Fruit fly (Drosophila melanogaster) whole organism, prepupa: ENCODE data around the gene Ten-a.

Source experiments
- Blimp-1 ChIP-seq: fragments of 200-800 bp; sonication (Bioruptor generic); optimal IDR thresholded peaks from 3 replicates; lab custom pipeline; 2017; ENCODE audit warnings: missing biosample characterization, missing genetic modification characterization, mild to moderate bottlenecking, moderate library complexity, missing genetic modification reagents
- CG10631 ChIP-seq: fragments of 200-800 bp; sonication (Bioruptor generic); optimal IDR thresholded peaks from 2 replicates; lab custom pipeline; 2016; ENCODE audit warnings: missing biosample characterization, missing genetic modification characterization
- CG10669 ChIP-seq: fragments of 200-800 bp; sonication (Bioruptor generic); optimal IDR thresholded peaks from 3 replicates; lab custom pipeline; 2018; ENCODE audit warnings: missing biosample characterization, mild to moderate bottlenecking, missing genetic modification characterization, moderate library complexity
- CG11294 ChIP-seq: fragments of 200-800 bp; sonication (Bioruptor generic); IDR thresholded peaks from 2 replicates; pipeline ENCODE4 v1.3.6; 2022; ENCODE audit warnings: missing biosample characterization, missing genetic modification characterization
- CG11762 ChIP-seq: fragments of 200-800 bp; sonication (Bioruptor generic); optimal IDR thresholded peaks from 3 replicates; lab custom pipeline; 2016; ENCODE audit warnings: missing biosample characterization, missing genetic modification characterization; ENCODE audit not compliant: insufficient read depth
- CG11902 ChIP-seq: fragments of 200-800 bp; sonication (Bioruptor generic); optimal IDR thresholded peaks from 3 replicates; lab custom pipeline; 2016; ENCODE audit warnings: missing biosample characterization, missing genetic modification characterization
- CG15336 ChIP-seq: fragments of 200-800 bp; sonication (Bioruptor generic); IDR thresholded peaks from 2 replicates; pipeline ENCODE4 v1.3.6; 2022; ENCODE audit warnings: missing biosample characterization, missing genetic modification characterization
- CG3032 ChIP-seq: fragments of 200-800 bp; optimal IDR thresholded peaks from 2 replicates; lab custom pipeline; 2019; ENCODE audit warnings: missing biosample characterization, mild to moderate bottlenecking, missing genetic modification characterization, moderate library complexity
- CG31627 ChIP-seq: fragments of 200-800 bp; sonication (Bioruptor generic); optimal IDR thresholded peaks from 3 replicates; lab custom pipeline; 2016; ENCODE audit warnings: missing biosample characterization, missing genetic modification characterization
- CG32006 ChIP-seq: fragments of 200-800 bp; sonication (Bioruptor generic); optimal IDR thresholded peaks from 3 replicates; lab custom pipeline; 2017; ENCODE audit warnings: missing biosample characterization, mild to moderate bottlenecking, missing genetic modification characterization
- CG3919 ChIP-seq: fragments of 200-800 bp; sonication (Bioruptor generic); optimal IDR thresholded peaks from 3 replicates; lab custom pipeline; 2016; ENCODE audit warnings: missing biosample characterization, missing genetic modification characterization
- CG6163 ChIP-seq: fragments of 200-800 bp; sonication (Bioruptor generic); IDR thresholded peaks from 3 replicates; pipeline ENCODE4 v1.3.6; 2022; ENCODE audit warnings: missing biosample characterization, missing genetic modification characterization
- CG6808 ChIP-seq: fragments of 200-800 bp; sonication (Bioruptor generic); optimal IDR thresholded peaks from 3 replicates; lab custom pipeline; 2017; ENCODE audit warnings: missing biosample characterization, missing genetic modification characterization, mild to moderate bottlenecking, moderate library complexity, missing genetic modification reagents
- CG6854 ChIP-seq: fragments of 200-800 bp; sonication (Bioruptor generic); optimal IDR thresholded peaks from 2 replicates; lab custom pipeline; 2017; ENCODE audit warnings: missing biosample characterization, mild to moderate bottlenecking, missing genetic modification characterization
- CG7368 ChIP-seq: fragments of 200-800 bp; sonication (Bioruptor generic); optimal IDR thresholded peaks from 3 replicates; lab custom pipeline; 2016; ENCODE audit warnings: missing biosample characterization, missing genetic modification characterization
- CG8319 ChIP-seq: fragments of 200-800 bp; sonication (Bioruptor generic); optimal IDR thresholded peaks from 3 replicates; lab custom pipeline; 2016; ENCODE audit warnings: missing biosample characterization, missing genetic modification characterization
- CG8632 ChIP-seq: fragments of 200-800 bp; sonication (Bioruptor generic); optimal IDR thresholded peaks from 3 replicates; lab custom pipeline; 2016; ENCODE audit warnings: missing biosample characterization, missing genetic modification characterization
- Eip78C ChIP-seq: fragments of 200-800 bp; sonication (Bioruptor generic); peaks from one replicate; lab custom pipeline; 2016; ENCODE audit warnings: missing biosample characterization, missing genetic modification characterization
- Eip93F ChIP-seq: fragments of 200-800 bp; sonication (Bioruptor generic); optimal IDR thresholded peaks from 2 replicates; lab custom pipeline; 2016; ENCODE audit warnings: missing biosample characterization, mild to moderate bottlenecking, missing genetic modification characterization
- Ets21C ChIP-seq: fragments of 200-800 bp; sonication (Bioruptor generic); optimal IDR thresholded peaks from 3 replicates; lab custom pipeline; 2016; ENCODE audit warnings: missing biosample characterization, missing genetic modification characterization
- Ets96B ChIP-seq: fragments of 200-800 bp; optimal IDR thresholded peaks from 2 replicates; lab custom pipeline; 2019; ENCODE audit warnings: missing biosample characterization, mild to moderate bottlenecking, missing genetic modification characterization, moderate library complexity
- Gug ChIP-seq: fragments of 200-800 bp; sonication (Bioruptor generic); IDR thresholded peaks from 2 replicates; pipeline ENCODE4 v1.3.6; 2022; ENCODE audit warnings: missing biosample characterization, missing genetic modification characterization
- Hr38 ChIP-seq: sonication (Bioruptor generic); optimal IDR thresholded peaks from 2 replicates; lab custom pipeline; 2016; ENCODE audit warnings: missing biosample characterization, missing genetic modification characterization
- Hr39 ChIP-seq: fragments of 200-800 bp; sonication (Bioruptor generic); optimal IDR thresholded peaks from 2 replicates; lab custom pipeline; 2016; ENCODE audit warnings: missing biosample characterization, missing genetic modification characterization
- Hr4 ChIP-seq: fragments of 200-800 bp; sonication (Bioruptor generic); optimal IDR thresholded peaks from 3 replicates; lab custom pipeline; 2016; ENCODE audit warnings: missing biosample characterization, missing genetic modification characterization
- Lpt ChIP-seq: fragments of 200-800 bp; sonication (Bioruptor generic); optimal IDR thresholded peaks from 3 replicates; lab custom pipeline; 2016; ENCODE audit warnings: missing biosample characterization, missing genetic modification characterization
- Met ChIP-seq: fragments of 200-800 bp; sonication (Bioruptor generic); optimal IDR thresholded peaks from 3 replicates; lab custom pipeline; 2016; ENCODE audit warnings: missing biosample characterization, missing genetic modification characterization
- OdsH ChIP-seq: fragments of 200-800 bp; sonication (Bioruptor generic); optimal IDR thresholded peaks from 3 replicates; lab custom pipeline; 2016; ENCODE audit warnings: missing biosample characterization, missing genetic modification characterization
- Sox102F ChIP-seq: fragments of 200-800 bp; sonication (Bioruptor generic); optimal IDR thresholded peaks from 2 replicates; lab custom pipeline; 2016; ENCODE audit warnings: missing biosample characterization, mild to moderate bottlenecking, missing genetic modification characterization
- Sox14 ChIP-seq: fragments of 200-800 bp; sonication (Bioruptor generic); optimal IDR thresholded peaks from 3 replicates; lab custom pipeline; 2016; ENCODE audit warnings: missing biosample characterization, missing genetic modification characterization
- Sox15 ChIP-seq: fragments of 200-800 bp; sonication (Bioruptor generic); optimal IDR thresholded peaks from 3 replicates; lab custom pipeline; 2016; ENCODE audit warnings: missing biosample characterization, missing genetic modification characterization
- achi ChIP-seq: fragments of 200-800 bp; sonication (Bioruptor generic); optimal IDR thresholded peaks from 3 replicates; lab custom pipeline; 2016; ENCODE audit warnings: missing biosample characterization, missing genetic modification characterization
- cyc ChIP-seq: fragments of 200-800 bp; sonication (Bioruptor generic); optimal IDR thresholded peaks from 3 replicates; lab custom pipeline; 2016; ENCODE audit warnings: missing biosample characterization, missing genetic modification characterization
- dsx ChIP-seq: fragments of 200-800 bp; optimal IDR thresholded peaks from 3 replicates; lab custom pipeline; 2019; ENCODE audit warnings: missing biosample characterization, mild to moderate bottlenecking, missing genetic modification characterization, moderate library complexity; ENCODE audit not compliant: poor library complexity, severe bottlenecking
- eg ChIP-seq: fragments of 200-800 bp; sonication (Bioruptor generic); IDR thresholded peaks from 3 replicates; pipeline ENCODE4 v1.3.6; 2022; ENCODE audit warnings: missing biosample characterization, missing genetic modification characterization
- esn ChIP-seq: fragments of 200-800 bp; sonication (Bioruptor generic); optimal IDR thresholded peaks from 2 replicates; lab custom pipeline; 2016; ENCODE audit warnings: missing biosample characterization, mild to moderate bottlenecking, missing genetic modification characterization, moderate library complexity
- fd59A ChIP-seq: fragments of 200-800 bp; sonication (Bioruptor generic); optimal IDR thresholded peaks from 2 replicates; lab custom pipeline; 2017; ENCODE audit warnings: missing biosample characterization, mild to moderate bottlenecking, missing genetic modification characterization, missing genetic modification reagents
- fd85E ChIP-seq: fragments of 200-800 bp; sonication (Bioruptor generic); optimal IDR thresholded peaks from 3 replicates; lab custom pipeline; 2016; ENCODE audit warnings: missing biosample characterization, missing genetic modification characterization
- lz ChIP-seq: fragments of 200-800 bp; sonication (Bioruptor generic); optimal IDR thresholded peaks from 3 replicates; lab custom pipeline; 2016; ENCODE audit warnings: missing biosample characterization, missing genetic modification characterization
- net ChIP-seq: fragments of 200-800 bp; sonication (Bioruptor generic); optimal IDR thresholded peaks from 3 replicates; lab custom pipeline; 2016; ENCODE audit warnings: missing biosample characterization, missing genetic modification characterization
- pdm3 ChIP-seq: fragments of 200-800 bp; sonication (Bioruptor generic); optimal IDR thresholded peaks from 3 replicates; lab custom pipeline; 2016; ENCODE audit warnings: missing biosample characterization, missing genetic modification characterization
- salr ChIP-seq, 2 experiments: fragments of 200-800 bp; sonication (Bioruptor generic); optimal IDR thresholded peaks; 3 replicates each; lab custom pipeline; 2016 to 2018; ENCODE audit warnings: missing biosample characterization in 2 of 2, missing genetic modification characterization in 2 of 2, mild to moderate bottlenecking in 1 of 2
- spab ChIP-seq: fragments of 200-800 bp; sonication (Bioruptor generic); optimal IDR thresholded peaks from 2 replicates; lab custom pipeline; 2017; ENCODE audit warnings: missing biosample characterization, mild to moderate bottlenecking, missing genetic modification characterization, missing genetic modification reagents
- ss ChIP-seq, 2 experiments: fragments of 200-800 bp; sonication (Bioruptor generic); optimal IDR thresholded peaks; 2 replicates in 1 of 2; 3 replicates in 1 of 2; lab custom pipeline; 2017 to 2018; ENCODE audit warnings: mild to moderate bottlenecking in 2 of 2, missing biosample characterization in 2 of 2, missing genetic modification characterization in 2 of 2, moderate library complexity in 1 of 2
- svp ChIP-seq: fragments of 200-800 bp; sonication (Bioruptor generic); peaks from one replicate; lab custom pipeline; 2016; ENCODE audit warnings: missing biosample characterization, missing genetic modification characterization
- topi ChIP-seq: fragments of 200-800 bp; sonication (Bioruptor generic); optimal IDR thresholded peaks from 3 replicates; lab custom pipeline; 2016; ENCODE audit warnings: missing biosample characterization, missing genetic modification characterization
- vri ChIP-seq: fragments of 200-800 bp; sonication (Bioruptor generic); optimal IDR thresholded peaks from 3 replicates; lab custom pipeline; 2016; ENCODE audit warnings: missing biosample characterization, mild to moderate bottlenecking, missing genetic modification characterization

Ten-a gene

DNA sequence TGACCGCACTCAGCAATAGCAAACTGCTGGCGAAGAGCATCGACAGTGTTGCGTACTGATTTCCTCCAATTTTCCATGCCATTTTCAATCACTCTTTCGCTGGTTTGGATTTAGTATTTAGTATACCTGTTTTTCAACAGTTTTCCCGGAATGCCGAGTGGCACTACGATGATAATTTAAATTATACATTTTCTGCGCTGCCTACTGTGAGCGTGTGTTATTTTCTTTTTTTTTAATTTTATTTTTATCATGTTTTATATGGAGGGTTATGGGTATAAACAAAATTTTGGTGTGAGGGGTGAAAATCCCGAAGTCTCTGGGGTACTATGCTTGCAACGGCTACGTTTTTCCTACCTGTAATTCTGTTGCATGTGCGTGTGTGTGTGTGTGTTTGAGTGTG, 135.0 kb downstream of the Ten-a start, which contains the start of gene CG1924:
Gene CG1924 (minus strand): TSS at position 101 of the 400 bp plus-strand sequence.
- TF ChIP-seq CG11762 (GFP tag; lab: Kevin White, UChicago) (no peak), CG11902 (GFP tag; lab: Kevin White, UChicago) (no peak), CG8632 (GFP tag; lab: Kevin White, UChicago) (no peak), CG10669 (GFP tag; lab: Kevin White, UChicago) (no peak), spab (GFP tag; lab: Kevin White, UChicago) (no peak), Sox102F (GFP tag; lab: Kevin White, UChicago) (no peak), CG3032 (tag; lab: Kevin White, UChicago) (no peak), Sox14 (GFP tag; lab: Kevin White, UChicago) (no peak), CG7368 (GFP tag; lab: Kevin White, UChicago) (no peak), CG3919 (GFP tag; lab: Kevin White, UChicago) (no peak), OdsH (no peak), Sox15 (GFP tag; lab: Kevin White, UChicago) (no peak), svp (no peak), net (GFP tag; lab: Kevin White, UChicago) (no peak), Hr39 (GFP tag; lab: Kevin White, UChicago) (no peak), Eip78C (GFP tag; lab: Kevin White, UChicago) (no peak), CG6808 (GFP tag; lab: Kevin White, UChicago) (no peak), Ets21C (GFP tag; lab: Kevin White, UChicago) (no peak)

DNA sequence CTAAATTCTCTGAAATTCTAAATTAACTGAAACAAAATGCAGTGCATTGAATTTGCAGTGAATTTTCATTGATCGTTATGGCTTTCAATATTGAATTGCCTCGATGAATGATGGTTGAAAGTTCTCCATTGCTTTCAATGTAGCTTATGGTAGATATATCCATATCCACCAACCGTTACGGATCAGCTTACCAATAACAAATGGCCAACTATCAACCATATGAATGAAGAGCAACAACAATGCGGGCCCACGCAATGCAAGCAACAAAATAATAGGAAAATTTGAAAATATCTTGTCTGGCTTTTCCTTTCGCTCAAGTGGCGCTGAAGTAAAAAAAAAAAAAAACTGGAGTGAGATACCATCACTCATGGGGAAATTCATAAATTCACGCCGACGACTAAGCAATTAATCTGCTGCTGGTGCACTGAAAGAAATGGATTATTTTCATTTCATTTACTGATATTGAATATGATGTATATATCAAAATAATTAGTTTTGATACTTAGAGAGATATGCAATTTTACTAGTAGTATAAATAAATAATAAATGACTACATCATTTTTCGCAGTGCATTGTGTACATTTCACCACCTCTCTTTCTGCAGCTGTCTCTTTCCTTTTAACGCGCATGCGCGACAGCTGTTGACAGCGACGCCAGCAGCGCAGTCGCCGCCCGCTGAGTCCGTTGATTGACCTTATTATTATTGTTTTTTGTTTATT, 158.6 kb downstream of the Ten-a start:
- TF ChIP-seq spab (GFP tag; lab: Kevin White, UChicago) (peak; percentile 22), CG7368 (GFP tag; lab: Kevin White, UChicago) (peak; percentile 1), CG31627 (GFP tag; lab: Kevin White, UChicago) (peak; percentile 28), CG8319 (peak; percentile 26), Ets96B (tag; lab: Kevin White, UChicago) (peak; percentile 32), Lpt (GFP tag; lab: Kevin White, UChicago) (peak; percentile 53), Gug (peak; percentile 46), achi (GFP tag; lab: Kevin White, UChicago) (peak; percentile 65), CG3919 (GFP tag; lab: Kevin White, UChicago) (peak; percentile 57), fd85E (GFP tag; lab: Kevin White, UChicago) (no peak), dsx (GFP tag; lab: Kevin White, UChicago) (peak; percentile 12), Eip93F (GFP tag; lab: Kevin White, UChicago) (no peak), CG6808 (GFP tag; lab: Kevin White, UChicago) (peak; percentile 17), pdm3 (GFP tag; lab: Kevin White, UChicago) (peak; percentile 44), Hr38 (GFP tag; lab: Kevin White, UChicago) (no peak), CG10631 (GFP tag; lab: Kevin White, UChicago) (peak; percentile 28), CG6854 (GFP tag; lab: Kevin White, UChicago) (no peak), CG10669 (GFP tag; lab: Kevin White, UChicago) (peak; percentile 31), Met (GFP tag; lab: Kevin White, UChicago) (peak; percentile 47), CG6163 (GFP tag; lab: Robert Waterston, UW) (peak; percentile 72), vri (no peak), Sox14 (GFP tag; lab: Kevin White, UChicago) (peak; percentile 16), cyc (peak; percentile 20), Sox15 (GFP tag; lab: Kevin White, UChicago) (no peak), OdsH (peak; percentile 58), Blimp-1 (GFP tag; lab: Kevin White, UChicago) (no peak), Hr4 (GFP tag; lab: Kevin White, UChicago) (peak; percentile 79), salr (GFP tag; optimal IDR thresholded peaks at IDR 0.05; lab: Kevin White, UChicago) (peak in 1 of 2 experiments; percentile 52), eg (GFP tag; lab: Robert Waterston, UW) (peak; percentile 76), svp (peak; percentile 80), lz (GFP tag; lab: Kevin White, UChicago) (peak; percentile 26), CG11294 (no peak; the same call in 1 of the 2 replicates), topi (GFP tag; lab: Kevin White, UChicago) (peak; percentile 37), net (GFP tag; lab: Kevin White, UChicago) (peak; percentile 38), esn (GFP tag; lab: Kevin White, UChicago) (peak; percentile 41), ss (GFP tag; optimal IDR thresholded peaks at IDR 0.05; lab: Kevin White, UChicago) (peak; percentile 8 to 29), fd59A (GFP tag; lab: Kevin White, UChicago) (peak; percentile 12), CG15336 (GFP tag; lab: Robert Waterston, UW) (peak; percentile 83), CG32006 (GFP tag; lab: Kevin White, UChicago) (peak; percentile 81)
